Fruit fly (Drosophila melanogaster) whole organism, embryonic: ENCODE results near the gene CG10089.

ENCODE experiments used
- Bteb2 ChIP-seq: fragments of 200-800 bp; sonication (Bioruptor generic); optimal IDR thresholded peaks from 2 replicates; lab custom pipeline; 2016; ENCODE audit warnings: missing biosample characterization, missing genetic modification characterization
- CG10321 ChIP-seq: fragments of 200-800 bp; sonication (Bioruptor generic); IDR thresholded peaks from 2 replicates; pipeline ENCODE4 v1.3.6; 2022; ENCODE audit warnings: missing biosample characterization, missing genetic modification characterization
- CG13894 ChIP-seq: fragments of 200-800 bp; sonication (Bioruptor generic); optimal IDR thresholded peaks from 3 replicates; lab custom pipeline; 2018; ENCODE audit warnings: missing biosample characterization, mild to moderate bottlenecking, missing genetic modification characterization, moderate library complexity
- CG17612 ChIP-seq: fragments of 200-800 bp; sonication (Bioruptor generic); IDR thresholded peaks from 2 replicates; pipeline ENCODE4 v1.3.6; 2022; ENCODE audit warnings: missing biosample characterization, missing genetic modification characterization
- CG17802 ChIP-seq: fragments of 200-800 bp; sonication (Bioruptor generic); optimal IDR thresholded peaks from 2 replicates; lab custom pipeline; 2018; ENCODE audit warnings: missing biosample characterization, mild to moderate bottlenecking, missing genetic modification characterization, moderate library complexity
- CG17829 ChIP-seq: fragments of 200-800 bp; optimal IDR thresholded peaks from 2 replicates; lab custom pipeline; 2019; ENCODE audit warnings: missing biosample characterization, mild to moderate bottlenecking, missing genetic modification characterization, moderate library complexity
- CG17912 ChIP-seq: fragments of 200-800 bp; sonication (Bioruptor generic); optimal IDR thresholded peaks from 2 replicates; lab custom pipeline; 2018; ENCODE audit warnings: missing biosample characterization, mild to moderate bottlenecking, missing genetic modification characterization
- CG2889 ChIP-seq: fragments of 200-800 bp; sonication (Bioruptor generic); IDR thresholded peaks from 3 replicates; pipeline ENCODE4 v1.3.6; 2022; ENCODE audit warnings: missing biosample characterization, missing genetic modification characterization
- CG31365 ChIP-seq: fragments of 200-800 bp; sonication (Bioruptor generic); optimal IDR thresholded peaks from 2 replicates; lab custom pipeline; 2018; ENCODE audit warnings: missing biosample characterization, mild to moderate bottlenecking, missing genetic modification characterization
- CG32767 ChIP-seq: fragments of 200-800 bp; sonication (Bioruptor generic); IDR thresholded peaks from 2 replicates; pipeline ENCODE4 v1.3.6; 2022; ENCODE audit warnings: missing biosample characterization, missing genetic modification characterization
- CG43689 ChIP-seq: fragments of 200-800 bp; sonication (Bioruptor generic); IDR thresholded peaks from 2 replicates; pipeline ENCODE4 v1.3.6; 2022; ENCODE audit warnings: missing biosample characterization, missing genetic modification characterization
- CG6813 ChIP-seq: fragments of 200-800 bp; sonication (Bioruptor generic); optimal IDR thresholded peaks from 2 replicates; lab custom pipeline; 2017; ENCODE audit warnings: missing biosample characterization, missing genetic modification characterization, mild to moderate bottlenecking, moderate library complexity, missing genetic modification reagents
- CG7372 ChIP-seq: fragments of 200-800 bp; sonication (Bioruptor generic); IDR thresholded peaks from 2 replicates; pipeline ENCODE4 v1.3.6; 2022; ENCODE audit warnings: missing biosample characterization, missing genetic modification characterization
- CG7556 ChIP-seq: fragments of 200-800 bp; sonication (Bioruptor generic); optimal IDR thresholded peaks from 2 replicates; lab custom pipeline; 2017; ENCODE audit warnings: missing biosample characterization, mild to moderate bottlenecking, missing genetic modification characterization
- CG8089 ChIP-seq: fragments of 200-800 bp; sonication (Bioruptor generic); optimal IDR thresholded peaks from 3 replicates; lab custom pipeline; 2016; ENCODE audit warnings: missing biosample characterization, missing genetic modification characterization
- CG8359 ChIP-seq: fragments of 200-800 bp; sonication (Bioruptor generic); optimal IDR thresholded peaks from 2 replicates; lab custom pipeline; 2017; ENCODE audit warnings: missing biosample characterization, mild to moderate bottlenecking, missing genetic modification characterization, borderline replicate concordance
- CG8924 ChIP-seq: fragments of 200-800 bp; optimal IDR thresholded peaks from 3 replicates; lab custom pipeline; 2019; ENCODE audit warnings: missing biosample characterization, mild to moderate bottlenecking, missing genetic modification characterization, moderate library complexity
- CG9797 ChIP-seq: fragments of 200-800 bp; sonication (Bioruptor generic); optimal IDR thresholded peaks from 3 replicates; lab custom pipeline; 2018; ENCODE audit warnings: missing biosample characterization, mild to moderate bottlenecking, missing genetic modification characterization
- D19A ChIP-seq: fragments of 200-800 bp; optimal IDR thresholded peaks from 3 replicates; lab custom pipeline; 2019; ENCODE audit warnings: missing biosample characterization, mild to moderate bottlenecking, missing genetic modification characterization, moderate library complexity
- Dek ChIP-seq: fragments of 200-800 bp; sonication (Bioruptor generic); optimal IDR thresholded peaks from 3 replicates; lab custom pipeline; 2019; ENCODE audit warnings: missing biosample characterization, mild to moderate bottlenecking, missing genetic modification characterization, moderate library complexity
- E2f1 ChIP-seq: fragments of 200-800 bp; sonication (Bioruptor generic); IDR thresholded peaks from 2 replicates; pipeline ENCODE4 v1.3.6; 2022; ENCODE audit warnings: missing biosample characterization, missing genetic modification characterization
- E2f2 ChIP-seq: fragments of 200-800 bp; sonication (Bioruptor generic); IDR thresholded peaks from 2 replicates; pipeline ENCODE4 v1.3.6; 2022; ENCODE audit warnings: missing biosample characterization, missing genetic modification characterization
- Fer3 ChIP-seq: fragments of 200-800 bp; sonication (Bioruptor generic); optimal IDR thresholded peaks from 2 replicates; lab custom pipeline; 2018; ENCODE audit warnings: missing biosample characterization, mild to moderate bottlenecking, missing genetic modification characterization, moderate library complexity
- GATAe ChIP-seq: fragments of 200-800 bp; sonication (Bioruptor generic); conservative IDR thresholded peaks from 2 replicates; pipeline ENCODE4 v1.3.6; 2022; ENCODE audit warnings: missing biosample characterization, missing genetic modification characterization
- HHEX ChIP-seq: fragments of 200-800 bp; sonication (Bioruptor generic); optimal IDR thresholded peaks from 3 replicates; lab custom pipeline; 2017; ENCODE audit warnings: missing biosample characterization, mild to moderate bottlenecking, missing genetic modification characterization, missing genetic modification reagents
- Hand ChIP-seq: fragments of 200-800 bp; sonication (Bioruptor generic); optimal IDR thresholded peaks from 2 replicates; lab custom pipeline; 2017; ENCODE audit warnings: mild to moderate bottlenecking, missing biosample characterization, missing genetic modification reagents, missing genetic modification characterization
- Hr3 ChIP-seq: fragments of 200-800 bp; sonication (Bioruptor generic); optimal IDR thresholded peaks from 3 replicates; lab custom pipeline; 2016; ENCODE audit warnings: missing biosample characterization, missing genetic modification characterization
- Lhr ChIP-seq: fragments of 200-800 bp; sonication (Bioruptor generic); optimal IDR thresholded peaks from 3 replicates; lab custom pipeline; 2017; ENCODE audit warnings: mild to moderate bottlenecking, missing biosample characterization, missing genetic modification reagents, missing genetic modification characterization
- Lim3 ChIP-seq: fragments of 200-800 bp; sonication (Bioruptor generic); IDR thresholded peaks from 2 replicates; pipeline ENCODE4 v1.3.6; 2022; ENCODE audit warnings: missing biosample characterization, missing genetic modification characterization
- Med ChIP-seq: fragments of 200-800 bp; sonication (Bioruptor generic); peaks from one replicate; lab custom pipeline; 2016; ENCODE audit warnings: missing biosample characterization, missing genetic modification characterization, mild to moderate bottlenecking, inconsistent platforms, moderate library complexity
- Nf-YA ChIP-seq: fragments of 200-800 bp; sonication (Bioruptor generic); IDR thresholded peaks from 2 replicates; pipeline ENCODE4 v1.3.6; 2022; ENCODE audit warnings: missing biosample characterization, missing genetic modification characterization
- Stat92E ChIP-seq, 3 experiments: fragments of >200 bp in 2 of 3; fragments of 200-800 bp in 1 of 3; sonication (Bioruptor generic) in 1 of 3; optimal IDR thresholded peaks; 2 replicates each; lab custom pipeline; 2017 to 2019; ENCODE audit warnings: missing biosample characterization in 3 of 3, missing genetic modification characterization in 3 of 3, mild to moderate bottlenecking in 1 of 3, moderate library complexity in 1 of 3
- bab2 ChIP-seq: fragments of 200-800 bp; sonication (Bioruptor generic); optimal IDR thresholded peaks from 2 replicates; lab custom pipeline; 2016; ENCODE audit warnings: missing biosample characterization, missing genetic modification characterization
- bbx ChIP-seq: fragments of 200-800 bp; sonication (Bioruptor generic); IDR thresholded peaks from 2 replicates; pipeline ENCODE4 v1.3.6; 2022; ENCODE audit warnings: missing biosample characterization, missing genetic modification characterization; ENCODE audit not compliant: partially characterized antibody
- cato ChIP-seq: fragments of 200-800 bp; sonication (Bioruptor generic); optimal IDR thresholded peaks from 2 replicates; lab custom pipeline; 2016; ENCODE audit warnings: missing biosample characterization, missing genetic modification characterization, borderline replicate concordance
- cg ChIP-seq: fragments of 200-800 bp; sonication (Bioruptor generic); optimal IDR thresholded peaks from 3 replicates; lab custom pipeline; 2019; ENCODE audit warnings: missing biosample characterization, mild to moderate bottlenecking, missing genetic modification characterization, moderate library complexity
- chinmo ChIP-seq: fragments of 200-800 bp; sonication (Bioruptor generic); IDR thresholded peaks from 4 replicates; pipeline ENCODE4 v1.3.6; 2022; ENCODE audit warnings: missing biosample characterization, missing genetic modification characterization; ENCODE audit not compliant: partially characterized antibody
- gcm ChIP-seq: fragments of 200-800 bp; sonication (Bioruptor generic); optimal IDR thresholded peaks from 2 replicates; lab custom pipeline; 2019; ENCODE audit warnings: missing biosample characterization, mild to moderate bottlenecking, missing genetic modification characterization, moderate library complexity
- kay ChIP-seq: fragments of 200-800 bp; sonication (Bioruptor generic); optimal IDR thresholded peaks from 2 replicates; lab custom pipeline; 2016; ENCODE audit warnings: missing biosample characterization, missing genetic modification characterization
- nau ChIP-seq: fragments of 200-800 bp; sonication (Bioruptor generic); optimal IDR thresholded peaks from 3 replicates; lab custom pipeline; 2017; ENCODE audit warnings: missing biosample characterization, mild to moderate bottlenecking, missing genetic modification characterization, missing genetic modification reagents
- pan ChIP-seq, 4 experiments: fragments of >200 bp in 3 of 4; fragments of 200-800 bp in 1 of 4; sonication (Bioruptor generic) in 1 of 4; optimal IDR thresholded peaks in 3 of 4; IDR thresholded peaks in 1 of 4; 2 replicates each; pipeline versions ENCODE4 v1.3.6 to Lab custom; 2017 to 2022; ENCODE audit warnings: missing biosample characterization in 2 of 4, missing genetic modification characterization in 2 of 4, mixed read lengths in 1 of 4
- pb ChIP-seq: fragments of 200-800 bp; sonication (Bioruptor generic); optimal IDR thresholded peaks from 3 replicates; lab custom pipeline; 2016; ENCODE audit warnings: missing biosample characterization, missing genetic modification characterization
- pfk ChIP-seq: fragments of 200-800 bp; sonication (Bioruptor generic); optimal IDR thresholded peaks from 2 replicates; lab custom pipeline; 2018; ENCODE audit warnings: missing biosample characterization, mild to moderate bottlenecking, missing genetic modification characterization, moderate library complexity
- repo ChIP-seq: fragments of 200-800 bp; sonication (Bioruptor generic); optimal IDR thresholded peaks from 2 replicates; lab custom pipeline; 2016; ENCODE audit warnings: missing biosample characterization, missing genetic modification characterization
- shn ChIP-seq: fragments of 200-800 bp; sonication (Bioruptor generic); optimal IDR thresholded peaks from 3 replicates; lab custom pipeline; 2016; ENCODE audit warnings: missing biosample characterization, missing genetic modification characterization
- slou ChIP-seq: fragments of 200-800 bp; sonication (Bioruptor generic); optimal IDR thresholded peaks from 3 replicates; lab custom pipeline; 2016; ENCODE audit warnings: missing biosample characterization, missing genetic modification characterization
- toy ChIP-seq: fragments of 200-800 bp; sonication (Bioruptor generic); IDR thresholded peaks from 2 replicates; pipeline ENCODE4 v1.3.6; 2022; ENCODE audit warnings: missing biosample characterization, missing genetic modification characterization
- unpg ChIP-seq: fragments of 200-800 bp; sonication (Bioruptor generic); optimal IDR thresholded peaks from 3 replicates; lab custom pipeline; 2018; ENCODE audit warnings: missing biosample characterization, mild to moderate bottlenecking, missing genetic modification characterization, moderate library complexity

The CG10089 gene

DNA sequence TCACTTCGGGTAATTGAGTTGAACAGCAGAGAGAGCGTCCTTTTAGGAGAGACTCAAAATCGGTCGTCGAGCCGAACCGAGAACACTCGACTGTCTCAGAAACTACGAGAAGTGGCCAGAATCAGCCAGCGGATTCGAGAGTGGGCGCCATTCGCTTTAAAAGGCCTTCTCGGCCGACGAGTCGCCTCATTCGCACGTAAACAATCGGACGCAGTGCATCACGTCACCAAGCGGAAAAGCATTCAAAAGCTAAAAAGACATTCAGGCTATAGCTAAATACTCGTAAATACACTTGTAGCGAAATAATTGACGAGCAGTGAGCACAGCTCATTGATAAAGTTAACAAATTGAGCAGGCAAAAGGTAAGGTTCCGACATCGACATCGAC, 5.6 kb upstream of the CG10089 start (continued):
- TF ChIP-seq repo (GFP tag; lab: Kevin White, UChicago) (no peak), Lim3 (GFP tag; lab: Robert Waterston, UW) (no peak), pfk (GFP tag; lab: Kevin White, UChicago) (no peak), chinmo (peak; percentile 84; the same call in 1 of the 4 replicates), Med (GFP tag; lab: Kevin White, UChicago) (no peak), gcm (GFP tag; lab: Kevin White, UChicago) (no peak), CG10321 (GFP tag; lab: Robert Waterston, UW) (no peak), nau (GFP tag; lab: Kevin White, UChicago) (no peak), CG17612 (no peak), bab2 (no peak), CG13894 (peak; percentile 10), toy (GFP tag; lab: Robert Waterston, UW) (no peak), Hr3 (GFP tag; lab: Kevin White, UChicago) (no peak), Stat92E (GFP tag; optimal IDR thresholded peaks at IDR 0.05; lab: Kevin White, UChicago) (no peak), D19A (tag; lab: Kevin White, UChicago) (no peak)

DNA sequence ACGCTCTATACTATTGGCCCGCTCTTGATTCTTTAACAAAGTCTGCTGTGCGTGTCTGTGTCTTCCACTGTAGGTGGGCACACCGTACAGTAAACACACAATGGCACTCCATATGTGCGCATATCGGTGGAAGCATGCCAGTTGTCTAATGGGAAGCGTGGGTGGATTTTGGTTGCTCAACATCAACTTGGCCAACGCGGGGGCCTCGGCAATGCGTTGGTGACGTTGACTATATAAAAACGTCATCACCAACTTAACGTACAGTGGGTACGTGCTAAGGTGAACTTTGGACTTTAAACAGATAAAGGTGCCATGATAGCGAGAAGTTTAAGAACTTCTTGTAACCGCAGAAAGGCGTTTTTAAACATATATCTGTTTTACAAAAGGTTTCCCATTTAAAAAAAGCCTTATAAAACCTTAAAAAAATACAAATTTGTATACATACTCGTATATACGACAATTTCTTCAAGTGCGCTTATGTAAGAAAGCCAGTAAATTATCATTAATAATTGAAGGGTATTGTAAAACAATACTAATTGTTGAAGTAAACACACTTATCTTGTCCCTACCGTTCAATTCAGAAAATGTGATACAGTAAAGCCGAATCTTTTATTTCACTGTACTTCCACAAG, 5.1 kb upstream of the CG10089 start:
- TF ChIP-seq CG31365 (no peak), pb (GFP tag; lab: Kevin White, UChicago) (no peak), CG32767 (no peak), CG9797 (GFP tag; lab: Kevin White, UChicago) (no peak), CG43689 (no peak), CG8359 (GFP tag; lab: Kevin White, UChicago) (no peak), CG7372 (GFP tag; lab: Robert Waterston, UW) (no peak), CG17912 (no peak), E2f1 (peak; percentile 39; the same call in 1 of the 2 replicates), Fer3 (tag; lab: Kevin White, UChicago) (peak; percentile 27), Dek (peak; percentile 52), CG17829 (tag; lab: Kevin White, UChicago) (no peak), CG7556 (peak; percentile 59), HHEX (GFP tag; lab: Kevin White, UChicago) (peak; percentile 53), CG8089 (GFP tag; lab: Kevin White, UChicago) (no peak), GATAe (GFP tag; lab: Robert Waterston, UW) (no peak), bbx (GFP tag; lab: Robert Waterston, UW) (no peak), CG6813 (GFP tag; lab: Kevin White, UChicago) (peak; percentile 43), Lhr (GFP tag; lab: Kevin White, UChicago) (no peak), unpg (peak; percentile 31), Bteb2 (GFP tag; lab: Kevin White, UChicago) (peak; percentile 1), CG2889 (GFP tag; lab: Robert Waterston, UW) (0 out of 3 replicates have a peak, but pooled peaks have one; percentile 12), CG17802 (tag; lab: Kevin White, UChicago) (no peak), repo (GFP tag; lab: Kevin White, UChicago) (no peak), CG8924 (tag; lab: Kevin White, UChicago) (peak; percentile 46), pan (optimal IDR thresholded peaks at IDR 0.05; lab: Kevin White, UChicago) (no peak), pan (GFP tag; optimal IDR thresholded peaks at IDR 0.05 in 1 of 2, IDR thresholded peaks at IDR 0.05 in 1 of 2) (peak in 1 of 2 experiments; percentile 62), E2f2 (GFP tag; lab: Robert Waterston, UW) (peak; percentile 20; the same call in 1 of the 2 replicates), cato (GFP tag; lab: Kevin White, UChicago) (no peak), Nf-YA (GFP tag; lab: Robert Waterston, UW) (0 out of 2 replicates have a peak, but pooled peaks have one; percentile 39), slou (no peak), Hand (GFP tag; lab: Kevin White, UChicago) (peak; percentile 60), shn (no peak), kay (GFP tag; lab: Kevin White, UChicago) (peak; percentile 23), cg (GFP tag; lab: Kevin White, UChicago) (no peak)
